Fruit fly (Drosophila melanogaster) whole organism, prepupa: ENCODE data around the gene DZIP1.
A peak's percentile ranks its signal among the peaks of the same experiment; 100 is the strongest.

Source experiments
- CG11294 ChIP-seq: fragments of 200-800 bp; sonication (Bioruptor generic); IDR thresholded peaks from 2 replicates; pipeline ENCODE4 v1.3.6; 2022; ENCODE audit warnings: missing biosample characterization, missing genetic modification characterization
- CG16779 ChIP-seq: fragments of 200-800 bp; sonication (Bioruptor generic); optimal IDR thresholded peaks from 3 replicates; lab custom pipeline; 2017; ENCODE audit warnings: missing biosample characterization, mild to moderate bottlenecking, missing genetic modification characterization
- CG3032 ChIP-seq: fragments of 200-800 bp; optimal IDR thresholded peaks from 2 replicates; lab custom pipeline; 2019; ENCODE audit warnings: missing biosample characterization, mild to moderate bottlenecking, missing genetic modification characterization, moderate library complexity
- CG6276 ChIP-seq: fragments of 200-800 bp; sonication (Bioruptor generic); optimal IDR thresholded peaks from 2 replicates; lab custom pipeline; 2017; ENCODE audit warnings: missing biosample characterization, mild to moderate bottlenecking, missing genetic modification characterization
- CG6792 ChIP-seq: fragments of 200-800 bp; sonication (Bioruptor generic); optimal IDR thresholded peaks from 3 replicates; lab custom pipeline; 2016; ENCODE audit warnings: missing biosample characterization, missing genetic modification characterization
- CG7368 ChIP-seq: fragments of 200-800 bp; sonication (Bioruptor generic); optimal IDR thresholded peaks from 3 replicates; lab custom pipeline; 2016; ENCODE audit warnings: missing biosample characterization, missing genetic modification characterization
- CG8319 ChIP-seq: fragments of 200-800 bp; sonication (Bioruptor generic); optimal IDR thresholded peaks from 3 replicates; lab custom pipeline; 2016; ENCODE audit warnings: missing biosample characterization, missing genetic modification characterization
- Eip75B ChIP-seq: fragments of 200-800 bp; sonication (Bioruptor generic); optimal IDR thresholded peaks from 3 replicates; lab custom pipeline; 2016; ENCODE audit warnings: missing biosample characterization, missing genetic modification characterization
- Ets21C ChIP-seq: fragments of 200-800 bp; sonication (Bioruptor generic); optimal IDR thresholded peaks from 3 replicates; lab custom pipeline; 2016; ENCODE audit warnings: missing biosample characterization, missing genetic modification characterization
- achi ChIP-seq: fragments of 200-800 bp; sonication (Bioruptor generic); optimal IDR thresholded peaks from 3 replicates; lab custom pipeline; 2016; ENCODE audit warnings: missing biosample characterization, missing genetic modification characterization
- cyc ChIP-seq: fragments of 200-800 bp; sonication (Bioruptor generic); optimal IDR thresholded peaks from 3 replicates; lab custom pipeline; 2016; ENCODE audit warnings: missing biosample characterization, missing genetic modification characterization
- dsx ChIP-seq: fragments of 200-800 bp; optimal IDR thresholded peaks from 3 replicates; lab custom pipeline; 2019; ENCODE audit warnings: missing biosample characterization, mild to moderate bottlenecking, missing genetic modification characterization, moderate library complexity; ENCODE audit not compliant: poor library complexity, severe bottlenecking
- esn ChIP-seq: fragments of 200-800 bp; sonication (Bioruptor generic); optimal IDR thresholded peaks from 2 replicates; lab custom pipeline; 2016; ENCODE audit warnings: missing biosample characterization, mild to moderate bottlenecking, missing genetic modification characterization, moderate library complexity
- fd85E ChIP-seq: fragments of 200-800 bp; sonication (Bioruptor generic); optimal IDR thresholded peaks from 3 replicates; lab custom pipeline; 2016; ENCODE audit warnings: missing biosample characterization, missing genetic modification characterization
- fkh ChIP-seq: fragments of 200-800 bp; sonication (Bioruptor generic); optimal IDR thresholded peaks from 3 replicates; lab custom pipeline; 2017; ENCODE audit warnings: missing biosample characterization, mild to moderate bottlenecking, missing genetic modification characterization, moderate library complexity
- pdm3 ChIP-seq: fragments of 200-800 bp; sonication (Bioruptor generic); optimal IDR thresholded peaks from 3 replicates; lab custom pipeline; 2016; ENCODE audit warnings: missing biosample characterization, missing genetic modification characterization
- spab ChIP-seq: fragments of 200-800 bp; sonication (Bioruptor generic); optimal IDR thresholded peaks from 2 replicates; lab custom pipeline; 2017; ENCODE audit warnings: missing biosample characterization, mild to moderate bottlenecking, missing genetic modification characterization, missing genetic modification reagents
- svp ChIP-seq: fragments of 200-800 bp; sonication (Bioruptor generic); peaks from one replicate; lab custom pipeline; 2016; ENCODE audit warnings: missing biosample characterization, missing genetic modification characterization
- vri ChIP-seq: fragments of 200-800 bp; sonication (Bioruptor generic); optimal IDR thresholded peaks from 3 replicates; lab custom pipeline; 2016; ENCODE audit warnings: missing biosample characterization, mild to moderate bottlenecking, missing genetic modification characterization

The DZIP1 gene

dm6 chr3R:24567427-24567771 lies 52.3 kb downstream of the DZIP1 start (continued):
- peak; percentile 66 for TF ChIP-seq svp (GFP tag; lab: Kevin White, UChicago)
- no peak for TF ChIP-seq spab
- TF ChIP-seq Eip75B (GFP tag; lab: Kevin White, UChicago), result peak; percentile 56
- TF ChIP-seq pdm3 (GFP tag; lab: Kevin White, UChicago), result peak; percentile 61
- TF ChIP-seq CG3032 (tag; lab: Kevin White, UChicago), result no peak
- TF ChIP-seq vri (GFP tag; lab: Kevin White, UChicago), result peak; percentile 56
- TF ChIP-seq fkh (GFP tag; lab: Kevin White, UChicago), result peak; percentile 26
- peak; percentile 62 for TF ChIP-seq esn
- peak; percentile 29 for TF ChIP-seq Ets21C (GFP tag; lab: Kevin White, UChicago)
- TF ChIP-seq dsx (GFP tag; lab: Kevin White, UChicago), result no peak
- TF ChIP-seq CG6792 (GFP tag; lab: Kevin White, UChicago), result peak; percentile 45
- peak; percentile 39 for TF ChIP-seq cyc (GFP tag; lab: Kevin White, UChicago)
- TF ChIP-seq CG11294, result peak; percentile 82
- TF ChIP-seq CG6276 (GFP tag; lab: Kevin White, UChicago), result peak; percentile 45
- TF ChIP-seq CG16779 (tag; lab: Kevin White, UChicago), result no peak
- TF ChIP-seq achi (GFP tag; lab: Kevin White, UChicago), result peak; percentile 43
- no peak for TF ChIP-seq CG7368 (GFP tag; lab: Kevin White, UChicago)
- no peak for TF ChIP-seq fd85E (GFP tag; lab: Kevin White, UChicago)
- no peak for TF ChIP-seq CG8319 (GFP tag; lab: Kevin White, UChicago)
